Worm (Caenorhabditis elegans) whole organism, early embryonic: ENCODE data around the gene R09E10.6.

Experiments used
- F13C5.2 ChIP-seq: sonication (generic microtip); optimal IDR thresholded peaks from 2 replicates; lab custom pipeline; 2017; ENCODE audit warnings: mild to moderate bottlenecking, missing genetic modification characterization, inconsistent platforms, missing compliant biosample characterization
- aly-1 ChIP-seq: sonication (generic microtip); optimal IDR thresholded peaks from 2 replicates; lab custom pipeline; 2016; ENCODE audit warnings: missing genetic modification characterization, missing compliant biosample characterization
- ets-7 ChIP-seq: sonication (generic microtip); optimal IDR thresholded peaks from 2 replicates; lab custom pipeline; 2016; ENCODE audit warnings: missing genotype, missing genetic modification characterization, missing compliant biosample characterization
- hmg-4 ChIP-seq: fragments of 200-800 bp; sonication (Bioruptor generic); optimal IDR thresholded peaks from 2 replicates; lab custom pipeline; 2018; ENCODE audit warnings: mild to moderate bottlenecking, missing genetic modification characterization, missing compliant biosample characterization
- tbx-11 ChIP-seq: fragments of 200-800 bp; sonication (Bioruptor generic); IDR thresholded peaks from 2 replicates; pipeline ENCODE4 v1.3.6; 2022; ENCODE audit warnings: missing genetic modification characterization, missing compliant biosample characterization
- tra-4 ChIP-seq: sonication (generic microtip); optimal IDR thresholded peaks from 2 replicates; lab custom pipeline; 2017; ENCODE audit warnings: missing genetic modification characterization, missing compliant biosample characterization

- no peak for TF ChIP-seq aly-1 (tag; lab: Kevin White, UChicago)
- no peak for TF ChIP-seq tbx-11 (GFP tag; lab: Robert Waterston, UW)
- TF ChIP-seq tra-4, result no peak
- no peak for TF ChIP-seq F13C5.2 (tag; lab: Kevin White, UChicago)
- no peak for TF ChIP-seq ets-7 (tag; lab: Kevin White, UChicago)
- TF ChIP-seq hmg-4 (GFP tag; lab: Kevin White, UChicago), result no peak
Observed at ce11 chrIV:10261061-10261460, 32.9 kb downstream of the R09E10.6 start.
